Worm (Caenorhabditis elegans) whole organism, L3 larva: ENCODE results near the gene F42G4.2.

Source experiments
- R02D3.7 ChIP-seq: fragments of 150-350 bp; optimal IDR thresholded peaks from 2 replicates; lab custom pipeline; 2014; ENCODE audit warnings: missing biosample characterization, missing genetic modification characterization
- elt-2 ChIP-seq: sonication (generic microtip); optimal IDR thresholded peaks from 2 replicates; lab custom pipeline; 2016; ENCODE audit warnings: missing genetic modification reagents, mild to moderate bottlenecking, missing genetic modification characterization, missing compliant biosample characterization
- elt-3 ChIP-seq, 3 experiments: fragments of 150-350 bp in 1 of 3; sonication (generic microtip) in 2 of 3; optimal IDR thresholded peaks; 2 replicates in 2 of 3; 4 replicates in 1 of 3; lab custom pipeline; 2014 to 2017; ENCODE audit warnings: missing biosample characterization in 3 of 3, missing genetic modification characterization in 3 of 3
- fos-1 ChIP-seq: fragments of 150-350 bp; optimal IDR thresholded peaks from 2 replicates; lab custom pipeline; 2014; ENCODE audit warnings: missing biosample characterization, missing genetic modification characterization
- mml-1 ChIP-seq: fragments of 150-350 bp; sonication (generic microtip); optimal IDR thresholded peaks from 3 replicates; lab custom pipeline; 2014; ENCODE audit warnings: missing biosample characterization, missing genetic modification characterization
- nhr-77 ChIP-seq: fragments of 150-350 bp; optimal IDR thresholded peaks from 2 replicates; lab custom pipeline; 2014; ENCODE audit warnings: missing biosample characterization, missing genetic modification characterization
- pqm-1 ChIP-seq: fragments of 150-350 bp; optimal IDR thresholded peaks from 2 replicates; lab custom pipeline; 2017; ENCODE audit warnings: missing biosample characterization, missing genetic modification characterization, inconsistent platforms
- unc-39 ChIP-seq: sonication (generic microtip); optimal IDR thresholded peaks from 4 replicates; lab custom pipeline; 2017; ENCODE audit warnings: missing biosample characterization, missing genetic modification characterization
- zag-1 ChIP-seq: fragments of 150-350 bp; optimal IDR thresholded peaks from 2 replicates; lab custom pipeline; 2014; ENCODE audit warnings: missing biosample characterization, missing genetic modification characterization

ce11 chrII:13091857-13092256 is 44.1 kb downstream of the F42G4.2 start:
- no peak for TF ChIP-seq elt-3 (tag; optimal IDR thresholded peaks at IDR 0.05; lab: Kevin White, UChicago)
- TF ChIP-seq pqm-1 (tag; lab: Kevin White, UChicago): no peak
- no peak for TF ChIP-seq R02D3.7 (tag; lab: Kevin White, UChicago)
- no peak for TF ChIP-seq elt-2
- TF ChIP-seq fos-1 (tag; lab: Kevin White, UChicago): no peak
- TF ChIP-seq zag-1 (tag; lab: Kevin White, UChicago): no peak
- TF ChIP-seq mml-1: no peak
- TF ChIP-seq nhr-77 (tag; lab: Kevin White, UChicago): no peak
- TF ChIP-seq unc-39 (tag; lab: Kevin White, UChicago): no peak
